Fruit fly (Drosophila melanogaster) S2 (cell line): Measurements from ENCODE around the gene Rpn2.

Source experiments
- CG8478 ChIP-seq: fragments of >200 bp; optimal IDR thresholded peaks from 2 replicates; lab custom pipeline; 2018
- CTCF ChIP-seq, 2 experiments: fragments of >200 bp; optimal IDR thresholded peaks; 2 replicates each; lab custom pipeline; 2018

- TF ChIP-seq CTCF (optimal IDR thresholded peaks at IDR 0.05; lab: Kevin White, UChicago) (no peak), CG8478 (lab: Kevin White, UChicago) (no peak)
Observed at dm6 chr3R:29204612-29205480, 51.5 kb downstream of the Rpn2 start.
